Worm (Caenorhabditis elegans): Measurements from ENCODE around the gene gst-4.

- TF ChIP-seq T20F7.1 (GFP tag; optimal IDR thresholded peaks at IDR 0.05) = no peak
- no peak for TF ChIP-seq mdl-1 (tag; optimal IDR thresholded peaks at IDR 0.05)
These were observed 22.1 kb downstream of the gst-4 start for ce11 chrIV:10164086-10164485.
